Worm (Caenorhabditis elegans) whole organism, L4 larva: Measurements from ENCODE around the gene rps-23.

Experiments used
- F10B5.3 ChIP-seq: sonication (generic microtip); optimal IDR thresholded peaks from 2 replicates; lab custom pipeline; 2016; ENCODE audit warnings: mild to moderate bottlenecking, missing genetic modification characterization, missing compliant biosample characterization
- F26F4.8 ChIP-seq: fragments of 200-800 bp; sonication (Bioruptor generic); conservative IDR thresholded peaks from 2 replicates; pipeline ENCODE4 v1.3.6; 2022; ENCODE audit warnings: missing genetic modification characterization, missing compliant biosample characterization
- F49E8.2 ChIP-seq: sonication (generic microtip); optimal IDR thresholded peaks from 2 replicates; lab custom pipeline; 2016; ENCODE audit warnings: missing compliant biosample characterization, mild to moderate bottlenecking, missing genetic modification characterization, borderline replicate concordance
- Y75B8A.6 ChIP-seq: fragments of 200-800 bp; sonication (Bioruptor generic); IDR thresholded peaks from 2 replicates; pipeline ENCODE4 v1.3.6; 2022; ENCODE audit warnings: missing genetic modification reagents, missing genetic modification characterization, missing compliant biosample characterization
- ZK337.2 ChIP-seq: fragments of 200-800 bp; sonication (Bioruptor generic); IDR thresholded peaks from 2 replicates; pipeline ENCODE4 v1.3.6; 2022; ENCODE audit warnings: missing genetic modification reagents, missing genetic modification characterization, missing compliant biosample characterization
- ceh-20 ChIP-seq: fragments of 200-800 bp; sonication (Bioruptor generic); IDR thresholded peaks from 2 replicates; pipeline ENCODE4 v1.3.6; 2022; ENCODE audit warnings: missing genetic modification reagents, missing genetic modification characterization, missing compliant biosample characterization
- ceh-62 ChIP-seq: sonication (generic microtip); optimal IDR thresholded peaks from 2 replicates; lab custom pipeline; 2017; ENCODE audit warnings: missing biosample characterization, missing genetic modification characterization
- ctbp-1 ChIP-seq: fragments of 200-800 bp; sonication (Bioruptor generic); IDR thresholded peaks from 2 replicates; pipeline ENCODE4 v1.3.6; 2022; ENCODE audit warnings: missing genetic modification reagents, missing genetic modification characterization, missing compliant biosample characterization
- daf-19 ChIP-seq: fragments of 200-800 bp; sonication (Bioruptor generic); conservative IDR thresholded peaks from 2 replicates; pipeline ENCODE4 v1.3.6; 2022; ENCODE audit warnings: missing genetic modification characterization, missing compliant biosample characterization
- daf-8 ChIP-seq: fragments of 200-800 bp; sonication (Bioruptor generic); IDR thresholded peaks from 2 replicates; pipeline ENCODE4 v1.3.6; 2022; ENCODE audit warnings: missing genetic modification characterization, missing compliant biosample characterization
- dmd-6 ChIP-seq: fragments of 200-800 bp; sonication (Bioruptor generic); IDR thresholded peaks from 2 replicates; pipeline ENCODE4 v1.3.6; 2022; ENCODE audit warnings: missing genetic modification reagents, missing genetic modification characterization, missing compliant biosample characterization
- dmd-8 ChIP-seq: fragments of 200-800 bp; sonication (Bioruptor generic); IDR thresholded peaks from 2 replicates; pipeline ENCODE4 v1.3.6; 2022; ENCODE audit warnings: missing genetic modification characterization, missing compliant biosample characterization
- dpl-1 ChIP-seq: fragments of 150-350 bp; optimal IDR thresholded peaks from 2 replicates; lab custom pipeline; 2014; ENCODE audit warnings: missing biosample characterization, missing genetic modification reagents, missing genetic modification characterization
- duxl-1 ChIP-seq: sonication (generic microtip); optimal IDR thresholded peaks from 2 replicates; lab custom pipeline; 2016; ENCODE audit warnings: mild to moderate bottlenecking, missing genetic modification characterization, moderate library complexity, missing compliant biosample characterization; ENCODE audit not compliant: poor library complexity
- egl-43 ChIP-seq: fragments of 200-800 bp; sonication (Bioruptor generic); IDR thresholded peaks from 2 replicates; pipeline ENCODE4 v1.3.6; 2022; ENCODE audit warnings: missing genetic modification reagents, missing genetic modification characterization, missing compliant biosample characterization
- gei-8 ChIP-seq: fragments of 200-800 bp; sonication (Bioruptor generic); optimal IDR thresholded peaks from 2 replicates; lab custom pipeline; 2018; ENCODE audit warnings: mild to moderate bottlenecking, missing genetic modification characterization, missing compliant biosample characterization
- hlh-30 ChIP-seq: sonication (generic microtip); optimal IDR thresholded peaks from 2 replicates; lab custom pipeline; 2017; ENCODE audit warnings: antibody characterized with exemption, mild to moderate bottlenecking, missing genetic modification characterization, missing compliant biosample characterization; ENCODE audit not compliant: insufficient read depth
- lin-29 ChIP-seq: fragments of 200-800 bp; sonication (Bioruptor generic); IDR thresholded peaks from 2 replicates; pipeline ENCODE4 v1.3.6; 2022; ENCODE audit warnings: missing genetic modification reagents, missing genetic modification characterization, missing compliant biosample characterization
- lin-38 ChIP-seq: fragments of 200-800 bp; sonication (Bioruptor generic); IDR thresholded peaks from 2 replicates; pipeline ENCODE4 v1.3.6; 2022; ENCODE audit warnings: missing genetic modification reagents, missing genetic modification characterization, missing compliant biosample characterization
- lin-39 ChIP-seq: fragments of 150-350 bp; optimal IDR thresholded peaks from 2 replicates; lab custom pipeline; 2014; ENCODE audit warnings: missing biosample characterization, missing genetic modification reagents, missing genetic modification characterization
- mxl-3 ChIP-seq: fragments of 200-800 bp; sonication (Bioruptor generic); optimal IDR thresholded peaks from 2 replicates; lab custom pipeline; 2018; ENCODE audit warnings: mild to moderate bottlenecking, missing genetic modification characterization, missing compliant biosample characterization
- nhr-102 ChIP-seq: sonication (generic microtip); optimal IDR thresholded peaks from 2 replicates; lab custom pipeline; 2016; ENCODE audit warnings: mild to moderate bottlenecking, missing genetic modification characterization, moderate library complexity, missing compliant biosample characterization
- nhr-111 ChIP-seq: fragments of 200-800 bp; sonication (Bioruptor generic); optimal IDR thresholded peaks from 2 replicates; lab custom pipeline; 2018; ENCODE audit warnings: mild to moderate bottlenecking, missing genetic modification characterization, missing compliant biosample characterization
- nhr-28 ChIP-seq: fragments of 150-350 bp; optimal IDR thresholded peaks from 2 replicates; lab custom pipeline; 2014; ENCODE audit warnings: missing biosample characterization, missing genetic modification characterization
- nhr-41 ChIP-seq: fragments of 200-800 bp; sonication (Bioruptor generic); IDR thresholded peaks from 2 replicates; pipeline ENCODE4 v1.3.6; 2022; ENCODE audit warnings: missing genetic modification reagents, missing genetic modification characterization, missing compliant biosample characterization
- nhr-48 ChIP-seq: sonication (generic microtip); optimal IDR thresholded peaks from 2 replicates; lab custom pipeline; 2016; ENCODE audit warnings: mild to moderate bottlenecking, missing genetic modification characterization, missing compliant biosample characterization
- set-16 ChIP-seq: fragments of 200-800 bp; sonication (Bioruptor generic); IDR thresholded peaks from 2 replicates; pipeline ENCODE4 v1.3.6; 2022; ENCODE audit warnings: missing genetic modification reagents, missing genetic modification characterization, missing compliant biosample characterization
- skn-1 ChIP-seq: fragments of 150-350 bp; optimal IDR thresholded peaks from 2 replicates; lab custom pipeline; 2014; ENCODE audit warnings: missing biosample characterization, missing genetic modification characterization
- snpc-1.2 ChIP-seq: fragments of 200-800 bp; sonication (Bioruptor generic); IDR thresholded peaks from 2 replicates; pipeline ENCODE4 v1.3.6; 2022; ENCODE audit warnings: missing genetic modification reagents, missing genetic modification characterization, missing compliant biosample characterization
- tra-1 ChIP-seq: fragments of 200-800 bp; sonication (Bioruptor generic); IDR thresholded peaks from 2 replicates; pipeline ENCODE4 v1.3.6; 2022; ENCODE audit warnings: missing genetic modification reagents, missing genetic modification characterization, missing compliant biosample characterization
- unc-39 ChIP-seq: sonication (generic microtip); optimal IDR thresholded peaks from 2 replicates; lab custom pipeline; 2017; ENCODE audit warnings: missing biosample characterization, missing genetic modification characterization
- unc-62 ChIP-seq, 3 experiments: fragments of 150-350 bp in 1 of 3; sonication (generic microtip); optimal IDR thresholded peaks in 2 of 3; peaks in 1 of 3; 1 replicate in 1 of 3; 2 replicates in 2 of 3; lab custom pipeline; 2014 to 2017; ENCODE audit warnings: missing biosample characterization in 3 of 3, missing genetic modification characterization in 3 of 3, missing genetic modification reagents in 3 of 3, missing genotype in 1 of 3
- zfp-3 ChIP-seq: fragments of 200-800 bp; sonication (Bioruptor generic); conservative IDR thresholded peaks from 2 replicates; pipeline ENCODE4 v1.3.6; 2022; ENCODE audit warnings: missing genetic modification reagents, missing genetic modification characterization, missing compliant biosample characterization

rps-23 gene

ce11 chrIV:12389951-12390350 lies 902 bp downstream of the rps-23 start, which contains the start of gene spe-45:
Gene spe-45 (minus strand): TSS chrIV:12390095.
- TF ChIP-seq F49E8.2 (tag; lab: Kevin White, UChicago) (peak; percentile 74), ceh-20 (no peak), tra-1 (GFP tag; lab: Robert Waterston, UW) (0 out of 2 replicates have a peak, but pooled peaks have one; percentile 20), snpc-1.2 (GFP tag; lab: Robert Waterston, UW) (peak; percentile 76; the same call in 1 of the 2 replicates), unc-62 (GFP tag; optimal IDR thresholded peaks at IDR 0.05 in 1 of 2; lab: Kevin White, UChicago) (peak in 1 of 2 experiments; percentile 23), unc-62 (tag; optimal IDR thresholded peaks at IDR 0.05; lab: Kevin White, UChicago) (no peak), lin-38 (GFP tag; lab: Robert Waterston, UW) (peak; percentile 46; the same call in 1 of the 2 replicates), ctbp-1 (GFP tag; lab: Robert Waterston, UW) (0 out of 2 replicates have a peak, but pooled peaks have one; percentile 9), ceh-62 (tag; lab: Kevin White, UChicago) (no peak), zfp-3 (GFP tag; lab: Robert Waterston, UW) (no peak)

- TF ChIP-seq mxl-3 (GFP tag; lab: Kevin White, UChicago), result no peak
- 0 out of 2 replicates have a peak, but pooled peaks have one; percentile 6 for TF ChIP-seq set-16 (GFP tag; lab: Robert Waterston, UW)
Measured at ce11 chrIV:12385061-12385460, 5.8 kb downstream of the rps-23 start, which contains the start of gene F28D1.6. Gene F28D1.6 (minus strand): TSS chrIV:12385161.

DNA sequence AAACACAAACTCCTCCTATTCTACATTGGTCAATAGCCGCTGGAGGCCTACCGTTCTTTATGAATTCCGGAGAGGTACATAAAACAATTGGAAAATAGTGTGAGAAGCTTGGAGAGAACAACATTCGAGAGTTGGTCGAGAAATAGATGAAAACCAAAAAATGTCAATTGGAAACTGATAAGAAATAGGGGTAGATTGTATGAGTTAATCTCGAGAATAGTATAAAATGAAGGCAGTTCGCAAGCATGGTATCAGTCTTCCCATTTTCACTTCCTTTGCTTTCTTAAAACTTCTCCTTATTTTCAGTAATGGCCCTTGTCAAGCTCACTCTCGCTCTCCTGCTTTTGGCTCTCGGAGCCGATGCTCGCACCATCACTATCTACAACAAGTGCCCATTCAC lies 8.0 kb downstream of the rps-23 start, which contains the start of gene thn-2:
Gene thn-2 (plus strand): TSS at position 307 of the 400 bp plus-strand sequence.
- no peak for TF ChIP-seq dmd-8
- no peak for TF ChIP-seq mxl-3 (GFP tag; lab: Kevin White, UChicago)
- no peak for TF ChIP-seq dpl-1 (GFP tag; lab: Kevin White, UChicago)
- TF ChIP-seq dmd-6 (GFP tag; lab: Robert Waterston, UW), result peak; percentile 60
- no peak for TF ChIP-seq F26F4.8 (GFP tag; lab: Robert Waterston, UW)
- TF ChIP-seq skn-1 (tag; lab: Kevin White, UChicago), result no peak

- no peak for TF ChIP-seq unc-39 (tag; lab: Kevin White, UChicago)
- no peak for TF ChIP-seq nhr-28 (tag; lab: Kevin White, UChicago)
- TF ChIP-seq F10B5.3 (tag; lab: Kevin White, UChicago), result no peak
- no peak for TF ChIP-seq lin-39 (tag; lab: Kevin White, UChicago)
- TF ChIP-seq nhr-48, result no peak
- no peak for TF ChIP-seq nhr-111 (GFP tag; lab: Kevin White, UChicago)
- no peak for TF ChIP-seq daf-8 (GFP tag; lab: Robert Waterston, UW)
- TF ChIP-seq gei-8 (GFP tag; lab: Kevin White, UChicago), result no peak
- TF ChIP-seq lin-29 (GFP tag; lab: Robert Waterston, UW), result no peak
- no peak for TF ChIP-seq snpc-1.2 (GFP tag; lab: Robert Waterston, UW)
- TF ChIP-seq zfp-3 (GFP tag; lab: Robert Waterston, UW), result no peak
- no peak for TF ChIP-seq duxl-1
- TF ChIP-seq egl-43 (GFP tag; lab: Robert Waterston, UW), result no peak
- no peak for TF ChIP-seq hlh-30 (tag; lab: Kevin White, UChicago)
- no peak for TF ChIP-seq Y75B8A.6 (GFP tag; lab: Robert Waterston, UW)
- TF ChIP-seq lin-38 (GFP tag; lab: Robert Waterston, UW), result no peak
- no peak for TF ChIP-seq nhr-102 (tag; lab: Kevin White, UChicago)
- TF ChIP-seq ZK337.2 (GFP tag; lab: Robert Waterston, UW), result no peak
- TF ChIP-seq daf-19, result no peak
- no peak for TF ChIP-seq nhr-41 (GFP tag; lab: Robert Waterston, UW)
- TF ChIP-seq, all 104 proteins: peak for 0
Measured at ce11 chrIV:12379784-12380183, 11.1 kb downstream of the rps-23 start, which contains the start of gene thn-1. Gene thn-1 (plus strand): TSS chrIV:12380084.
